Fruit fly (Drosophila melanogaster): ENCODE results near the gene CG14285.

Gene CG14285

dm6 chr3R:18987428-18988416, 37.2 kb upstream of the CG14285 start (continued):
- TF ChIP-seq bowl (GFP tag; IDR thresholded peaks at IDR 0.05) (no peak), Sry-β (GFP tag; optimal IDR thresholded peaks at IDR 0.05) (no peak), CG9609 (GFP tag; optimal IDR thresholded peaks at IDR 0.05) (peak; percentile 32), MTF-1 (GFP tag; optimal IDR thresholded peaks at IDR 0.05; ENCODE audit: borderline replicate concordance) (no peak), tll (GFP tag; optimal IDR thresholded peaks at IDR 0.05) (no peak), shn (GFP tag; optimal IDR thresholded peaks at IDR 0.05) (no peak), Mes4 (GFP tag; optimal IDR thresholded peaks at IDR 0.05) (no peak), gcm (GFP tag; optimal IDR thresholded peaks at IDR 0.05) (peak; percentile 57), CG12659 (GFP tag; optimal IDR thresholded peaks at IDR 0.05) (peak; percentile 23), CG10431 (GFP tag; optimal IDR thresholded peaks at IDR 0.05) (no peak), vvl (GFP tag; IDR thresholded peaks at IDR 0.05) (peak; percentile 27; the same call in 1 of the 2 replicates), cg (GFP tag; optimal IDR thresholded peaks at IDR 0.05) (peak; percentile 63), bab2 (GFP tag; optimal IDR thresholded peaks at IDR 0.05) (no peak), crp (GFP tag; optimal IDR thresholded peaks at IDR 0.05) (no peak), ERR (GFP tag; optimal IDR thresholded peaks at IDR 0.05) (no peak), klu (GFP tag; IDR thresholded peaks at IDR 0.05) (no peak), Antp (GFP tag; optimal IDR thresholded peaks at IDR 0.05) (no peak), CG17186 (GFP tag; optimal IDR thresholded peaks at IDR 0.05) (no peak), CG31365 (tag; optimal IDR thresholded peaks at IDR 0.05) (no peak), CG1529 (GFP tag; optimal IDR thresholded peaks at IDR 0.05) (peak; percentile 8), fd64A (GFP tag; optimal IDR thresholded peaks at IDR 0.05) (peak; percentile 38), wor (GFP tag; IDR thresholded peaks at IDR 0.05) (no peak), CG4360 (GFP tag; IDR thresholded peaks at IDR 0.05) (0 out of 2 replicates have a peak, but pooled peaks have one; percentile 20), CG8478 (optimal IDR thresholded peaks at IDR 0.05) (no peak), pfk (GFP tag; optimal IDR thresholded peaks at IDR 0.05) (no peak), CG4404 (GFP tag; IDR thresholded peaks at IDR 0.05) (no peak), gce (GFP tag; IDR thresholded peaks at IDR 0.05) (no peak), CG17568 (GFP tag; optimal IDR thresholded peaks at IDR 0.05) (peak; percentile 40), CG15601 (tag; optimal IDR thresholded peaks at IDR 0.05) (peak; percentile 35), CG13424 (tag; optimal IDR thresholded peaks at IDR 0.05) (peak; percentile 42), Tbp (GFP tag; optimal IDR thresholded peaks at IDR 0.05) (no peak), CG12219 (GFP tag; optimal IDR thresholded peaks at IDR 0.05) (no peak), Hr51 (GFP tag; optimal IDR thresholded peaks at IDR 0.05) (peak in 1 of 2 experiments; percentile 6), dpn (GFP tag; optimal IDR thresholded peaks at IDR 0.05) (peak in 1 of 2 experiments; percentile 15), Blimp-1 (GFP tag; optimal IDR thresholded peaks at IDR 0.05) (peak; percentile 37), CG12071 (GFP tag; optimal IDR thresholded peaks at IDR 0.05) (peak; percentile 21), tin (GFP tag; optimal IDR thresholded peaks at IDR 0.05) (peak; percentile 31), phol (tag; optimal IDR thresholded peaks at IDR 0.05) (peak; percentile 7), CG17912 (GFP tag; optimal IDR thresholded peaks at IDR 0.05) (no peak), ranshi (GFP tag; IDR thresholded peaks at IDR 0.05) (peak; percentile 3; the same call in 1 of the 2 replicates), Atf6 (GFP tag; IDR thresholded peaks at IDR 0.05) (no peak), CG17612 (GFP tag; IDR thresholded peaks at IDR 0.05) (no peak), CG13624 (GFP tag; optimal IDR thresholded peaks at IDR 0.05) (no peak), dmrt99B (tag; optimal IDR thresholded peaks at IDR 0.05) (peak; percentile 58), CG4424 (GFP tag; optimal IDR thresholded peaks at IDR 0.05) (no peak), CG34224 (GFP tag; IDR thresholded peaks at IDR 0.05; ENCODE audit: partially characterized antibody) (no peak), CG6854 (GFP tag; optimal IDR thresholded peaks at IDR 0.05) (no peak), CG2199 (GFP tag; IDR thresholded peaks at IDR 0.05) (peak; percentile 92)

Data from whole organism, embryonic.